Fruit fly (Drosophila melanogaster) whole organism, embryonic: ENCODE results near the gene CG14330.
"Not testable (repeated sequence)": the region's sequence is repeated elsewhere in the genome, so short reads cannot be mapped to it uniquely, and the experiment has no call there.

ENCODE experiments used
- Ada2b ChIP-seq: fragments of 200-800 bp; sonication (Bioruptor generic); IDR thresholded peaks from 2 replicates; pipeline ENCODE4 v1.3.6; 2022; ENCODE audit warnings: missing biosample characterization, missing genetic modification characterization
- Adf1 ChIP-seq: fragments of 200-800 bp; sonication (Bioruptor generic); IDR thresholded peaks from 2 replicates; pipeline ENCODE4 v1.3.6; 2022; ENCODE audit warnings: missing biosample characterization, missing genetic modification characterization
- Bteb2 ChIP-seq: fragments of 200-800 bp; sonication (Bioruptor generic); optimal IDR thresholded peaks from 2 replicates; lab custom pipeline; 2016; ENCODE audit warnings: missing biosample characterization, missing genetic modification characterization
- CG10431 ChIP-seq: fragments of 200-800 bp; sonication (Bioruptor generic); optimal IDR thresholded peaks from 3 replicates; lab custom pipeline; 2018; ENCODE audit warnings: missing biosample characterization, mild to moderate bottlenecking, missing genetic modification characterization
- CG10654 ChIP-seq: fragments of 200-800 bp; sonication (Bioruptor generic); optimal IDR thresholded peaks from 2 replicates; lab custom pipeline; 2016; ENCODE audit warnings: missing biosample characterization, missing genetic modification characterization
- CG14710 ChIP-seq: fragments of 200-800 bp; sonication (Bioruptor generic); optimal IDR thresholded peaks from 3 replicates; lab custom pipeline; 2019; ENCODE audit warnings: missing biosample characterization, mild to moderate bottlenecking, missing genetic modification characterization, moderate library complexity
- CG15479 ChIP-seq: fragments of 200-800 bp; sonication (Bioruptor generic); optimal IDR thresholded peaks from 3 replicates; lab custom pipeline; 2019; ENCODE audit warnings: missing biosample characterization, mild to moderate bottlenecking, missing genetic modification characterization, moderate library complexity
- CG16813 ChIP-seq: fragments of 200-800 bp; sonication (Bioruptor generic); IDR thresholded peaks from 3 replicates; pipeline ENCODE4 v1.3.6; 2022; ENCODE audit warnings: missing biosample characterization, missing genetic modification characterization; ENCODE audit not compliant: partially characterized antibody
- CG2889 ChIP-seq: fragments of 200-800 bp; sonication (Bioruptor generic); IDR thresholded peaks from 3 replicates; pipeline ENCODE4 v1.3.6; 2022; ENCODE audit warnings: missing biosample characterization, missing genetic modification characterization
- CG3065 ChIP-seq: fragments of 200-800 bp; sonication (Bioruptor generic); optimal IDR thresholded peaks from 2 replicates; lab custom pipeline; 2016; ENCODE audit warnings: missing biosample characterization, missing genetic modification characterization
- CG3281 ChIP-seq: fragments of 200-800 bp; sonication (Bioruptor generic); optimal IDR thresholded peaks from 3 replicates; lab custom pipeline; 2017; ENCODE audit warnings: missing biosample characterization, mild to moderate bottlenecking, missing genetic modification characterization
- CG34376 ChIP-seq: fragments of 200-800 bp; sonication (Bioruptor generic); optimal IDR thresholded peaks from 2 replicates; lab custom pipeline; 2018; ENCODE audit warnings: missing biosample characterization, mild to moderate bottlenecking, missing genetic modification characterization
- CG43689 ChIP-seq: fragments of 200-800 bp; sonication (Bioruptor generic); IDR thresholded peaks from 2 replicates; pipeline ENCODE4 v1.3.6; 2022; ENCODE audit warnings: missing biosample characterization, missing genetic modification characterization
- CG4424 ChIP-seq: fragments of 200-800 bp; sonication (Bioruptor generic); optimal IDR thresholded peaks from 3 replicates; lab custom pipeline; 2016; ENCODE audit warnings: missing biosample characterization, missing genetic modification characterization
- CG6683 ChIP-seq: fragments of 200-800 bp; sonication (Bioruptor generic); optimal IDR thresholded peaks from 2 replicates; lab custom pipeline; 2017; ENCODE audit warnings: missing biosample characterization, mild to moderate bottlenecking, missing genetic modification characterization, missing genetic modification reagents
- CG9609 ChIP-seq: fragments of 200-800 bp; sonication (Bioruptor generic); optimal IDR thresholded peaks from 3 replicates; lab custom pipeline; 2016; ENCODE audit warnings: missing biosample characterization, missing genetic modification characterization
- Dbx ChIP-seq: fragments of 200-800 bp; sonication (Bioruptor generic); IDR thresholded peaks from 3 replicates; pipeline ENCODE4 v1.3.6; 2022; ENCODE audit warnings: missing biosample characterization, missing genetic modification characterization
- Deaf1 ChIP-seq: fragments of 200-800 bp; optimal IDR thresholded peaks from 3 replicates; lab custom pipeline; 2019; ENCODE audit warnings: missing biosample characterization, mild to moderate bottlenecking, missing genetic modification characterization, moderate library complexity
- Drgx ChIP-seq: fragments of 200-800 bp; sonication (Bioruptor generic); IDR thresholded peaks from 2 replicates; pipeline ENCODE4 v1.3.6; 2022; ENCODE audit warnings: missing biosample characterization, missing genetic modification characterization
- Ets65A ChIP-seq: fragments of 200-800 bp; sonication (Bioruptor generic); peaks from one replicate; lab custom pipeline; 2016; ENCODE audit warnings: missing biosample characterization, missing genetic modification characterization
- Gsc ChIP-seq: fragments of 200-800 bp; sonication (Bioruptor generic); IDR thresholded peaks from 2 replicates; pipeline ENCODE4 v1.3.6; 2022; ENCODE audit warnings: missing biosample characterization, missing genetic modification characterization
- Opbp ChIP-seq: fragments of 200-800 bp; sonication (Bioruptor generic); IDR thresholded peaks from 3 replicates; pipeline ENCODE4 v1.3.6; 2022; ENCODE audit warnings: missing biosample characterization, missing genetic modification characterization; ENCODE audit not compliant: partially characterized antibody
- Six4 ChIP-seq: fragments of 200-800 bp; sonication (Bioruptor generic); optimal IDR thresholded peaks from 2 replicates; lab custom pipeline; 2016; ENCODE audit warnings: missing biosample characterization, missing genetic modification characterization
- abd-A ChIP-seq: fragments of 200-800 bp; sonication (Bioruptor generic); optimal IDR thresholded peaks from 3 replicates; lab custom pipeline; 2019; ENCODE audit warnings: missing biosample characterization, mild to moderate bottlenecking, missing genetic modification characterization, moderate library complexity
- bcd ChIP-seq: fragments of 200-800 bp; sonication (Bioruptor generic); optimal IDR thresholded peaks from 2 replicates; lab custom pipeline; 2017; ENCODE audit warnings: missing biosample characterization, mild to moderate bottlenecking, missing genetic modification characterization
- bigmax ChIP-seq: fragments of 200-800 bp; sonication (Bioruptor generic); optimal IDR thresholded peaks from 2 replicates; lab custom pipeline; 2018; ENCODE audit warnings: missing biosample characterization, mild to moderate bottlenecking, missing genetic modification characterization
- bowl ChIP-seq: fragments of 200-800 bp; sonication (Bioruptor generic); IDR thresholded peaks from 2 replicates; pipeline ENCODE4 v1.3.6; 2022; ENCODE audit warnings: missing biosample characterization, missing genetic modification characterization
- br ChIP-seq: fragments of >200 bp; optimal IDR thresholded peaks from 2 replicates; lab custom pipeline; 2017
- bsh ChIP-seq, 2 experiments: fragments of 200-800 bp; sonication (Bioruptor generic); optimal IDR thresholded peaks; 2 replicates each; lab custom pipeline; 2017 to 2018; ENCODE audit warnings: mild to moderate bottlenecking in 2 of 2, missing biosample characterization in 2 of 2, missing genetic modification characterization in 2 of 2, moderate library complexity in 1 of 2
- cato ChIP-seq: fragments of 200-800 bp; sonication (Bioruptor generic); optimal IDR thresholded peaks from 2 replicates; lab custom pipeline; 2016; ENCODE audit warnings: missing biosample characterization, missing genetic modification characterization, borderline replicate concordance
- chinmo ChIP-seq: fragments of 200-800 bp; sonication (Bioruptor generic); IDR thresholded peaks from 4 replicates; pipeline ENCODE4 v1.3.6; 2022; ENCODE audit warnings: missing biosample characterization, missing genetic modification characterization; ENCODE audit not compliant: partially characterized antibody
- croc ChIP-seq: fragments of 200-800 bp; sonication (Bioruptor generic); conservative IDR thresholded peaks from 3 replicates; pipeline ENCODE4 v1.3.6; 2022; ENCODE audit warnings: missing biosample characterization, missing genetic modification characterization
- da ChIP-seq: fragments of 200-800 bp; sonication (Bioruptor generic); optimal IDR thresholded peaks from 2 replicates; lab custom pipeline; 2016; ENCODE audit warnings: missing biosample characterization, missing genetic modification characterization
- dmrt11E ChIP-seq: fragments of 200-800 bp; sonication (Bioruptor generic); optimal IDR thresholded peaks from 3 replicates; lab custom pipeline; 2018; ENCODE audit warnings: missing biosample characterization, mild to moderate bottlenecking, missing genetic modification characterization, moderate library complexity
- esg ChIP-seq: fragments of 200-800 bp; sonication (Bioruptor generic); conservative IDR thresholded peaks from 2 replicates; pipeline ENCODE4 v1.3.6; 2022; ENCODE audit warnings: missing biosample characterization, missing genetic modification characterization
- eve ChIP-seq, 2 experiments: fragments of >200 bp; optimal IDR thresholded peaks; 2 replicates each; lab custom pipeline; 2017; ENCODE audit warnings: missing biosample characterization in 2 of 2, missing genetic modification characterization in 2 of 2
- ewg ChIP-seq: fragments of 200-800 bp; sonication (Bioruptor generic); optimal IDR thresholded peaks from 3 replicates; lab custom pipeline; 2017; ENCODE audit warnings: mild to moderate bottlenecking, missing biosample characterization, missing genetic modification reagents, missing genetic modification characterization
- exex ChIP-seq: fragments of 200-800 bp; sonication (Bioruptor generic); optimal IDR thresholded peaks from 4 replicates; lab custom pipeline; 2018; ENCODE audit warnings: missing biosample characterization, mild to moderate bottlenecking, missing genetic modification characterization, moderate library complexity
- fru ChIP-seq: fragments of >200 bp; optimal IDR thresholded peaks from 2 replicates; lab custom pipeline; 2017
- lmd ChIP-seq: fragments of 200-800 bp; sonication (Bioruptor generic); IDR thresholded peaks from 2 replicates; pipeline ENCODE4 v1.3.6; 2022; ENCODE audit warnings: missing biosample characterization, missing genetic modification characterization
- ro ChIP-seq: fragments of 200-800 bp; sonication (Bioruptor generic); IDR thresholded peaks from 2 replicates; pipeline ENCODE4 v1.3.6; 2022; ENCODE audit warnings: missing biosample characterization, missing genetic modification characterization
- row ChIP-seq: fragments of 200-800 bp; sonication (Bioruptor generic); IDR thresholded peaks from 3 replicates; pipeline ENCODE4 v1.3.6; 2022; ENCODE audit warnings: missing biosample characterization, missing genetic modification characterization
- scrt ChIP-seq: fragments of 200-800 bp; sonication (Bioruptor generic); optimal IDR thresholded peaks from 2 replicates; lab custom pipeline; 2018; ENCODE audit warnings: missing biosample characterization, mild to moderate bottlenecking, missing genetic modification characterization, moderate library complexity
- sens-2 ChIP-seq: fragments of 200-800 bp; sonication (Bioruptor generic); IDR thresholded peaks from 2 replicates; pipeline ENCODE4 v1.3.6; 2022; ENCODE audit warnings: missing biosample characterization, missing genetic modification characterization
- slbo ChIP-seq: fragments of 200-800 bp; sonication (Bioruptor generic); IDR thresholded peaks from 2 replicates; pipeline ENCODE4 v1.3.6; 2022; ENCODE audit warnings: missing biosample characterization, missing genetic modification characterization
- tgo ChIP-seq: fragments of 200-800 bp; sonication (Bioruptor generic); IDR thresholded peaks from 3 replicates; pipeline ENCODE4 v1.3.6; 2022; ENCODE audit warnings: missing biosample characterization, missing genetic modification characterization
- vnd ChIP-seq: fragments of 200-800 bp; sonication (Bioruptor generic); IDR thresholded peaks from 3 replicates; pipeline ENCODE4 v1.3.6; 2022; ENCODE audit warnings: missing biosample characterization, missing genetic modification characterization; ENCODE audit not compliant: partially characterized antibody
- zen ChIP-seq: fragments of 200-800 bp; sonication (Bioruptor generic); optimal IDR thresholded peaks from 3 replicates; lab custom pipeline; 2018; ENCODE audit warnings: missing biosample characterization, mild to moderate bottlenecking, missing genetic modification characterization, moderate library complexity

CG14330 gene

dm6 chr3R:17456676-17457075 is at the start of gene CG14330:
CG14330 (minus strand) TSS chr3R:17456776.
- TF ChIP-seq CG15479 (GFP tag; lab: Kevin White, UChicago); da; sens-2 (GFP tag; lab: Robert Waterston, UW): not testable (repeated sequence)

dm6 chr3R:17505599-17505998 is 49.0 kb upstream of the CG14330 start, which contains the start of gene Dscam3:
Dscam3 (minus strand) TSS chr3R:17505667.
- TF ChIP-seq fru (lab: Kevin White, UChicago) (no peak), CG6683 (GFP tag; lab: Kevin White, UChicago) (no peak), Six4 (GFP tag; lab: Kevin White, UChicago) (no peak), Ada2b (no peak), ewg (GFP tag; lab: Kevin White, UChicago) (peak; percentile 33), bcd (GFP tag; lab: Kevin White, UChicago) (no peak), Deaf1 (tag; lab: Kevin White, UChicago) (peak; percentile 43), vnd (GFP tag; lab: Robert Waterston, UW) (no peak), CG4424 (GFP tag; lab: Kevin White, UChicago) (no peak), eve (GFP tag; optimal IDR thresholded peaks at IDR 0.05; lab: Kevin White, UChicago) (no peak), Bteb2 (no peak), chinmo (GFP tag; lab: Robert Waterston, UW) (0 out of 4 replicates have a peak, but pooled peaks have one; percentile 37), scrt (GFP tag; lab: Kevin White, UChicago) (peak; percentile 83), exex (tag; lab: Kevin White, UChicago) (no peak), br (no peak), CG14710 (no peak), CG34376 (GFP tag; lab: Kevin White, UChicago) (no peak), CG3065 (no peak), CG9609 (GFP tag; lab: Kevin White, UChicago) (no peak), abd-A (tag; lab: Kevin White, UChicago) (peak; percentile 87), esg (no peak), tgo (GFP tag; lab: Robert Waterston, UW) (no peak), Dbx (GFP tag; lab: Robert Waterston, UW) (peak; percentile 26; the same call in 1 of the 3 replicates), Ets65A (peak; percentile 30), Adf1 (GFP tag; lab: Robert Waterston, UW) (peak; percentile 92), Opbp (no peak)
- TF ChIP-seq, all 482 proteins: peak for 8

- TF ChIP-seq Drgx (GFP tag; lab: Robert Waterston, UW) = 0 out of 2 replicates have a peak, but pooled peaks have one; percentile 12
- 0 out of 3 replicates have a peak, but pooled peaks have one; percentile 12 for TF ChIP-seq row (GFP tag; lab: Robert Waterston, UW)
- no peak for TF ChIP-seq CG10654 (GFP tag; lab: Kevin White, UChicago)
These were observed 46.3 kb upstream of the CG14330 start for dm6 chr3R:17502862-17503261.

- no peak for TF ChIP-seq bowl (GFP tag; lab: Robert Waterston, UW)
- 0 out of 2 replicates have a peak, but pooled peaks have one; percentile 3 for TF ChIP-seq lmd (GFP tag; lab: Robert Waterston, UW)
- peak in 1 of 2 experiments; percentile 10 for TF ChIP-seq bsh (GFP tag; optimal IDR thresholded peaks at IDR 0.05; lab: Kevin White, UChicago)
- TF ChIP-seq slbo (GFP tag; lab: Robert Waterston, UW) = no peak
- no peak for TF ChIP-seq dmrt11E (tag; lab: Kevin White, UChicago)
- no peak for TF ChIP-seq bigmax (GFP tag; lab: Kevin White, UChicago)
- TF ChIP-seq CG10431 = no peak
- TF ChIP-seq CG43689 (GFP tag; lab: Robert Waterston, UW) = no peak
- TF ChIP-seq CG3281 = no peak
- peak; percentile 68 for TF ChIP-seq Ets65A
- no peak for TF ChIP-seq CG16813 (GFP tag; lab: Robert Waterston, UW)
- TF ChIP-seq ro (GFP tag; lab: Robert Waterston, UW) = no peak
- no peak for TF ChIP-seq CG2889 (GFP tag; lab: Robert Waterston, UW)
- TF ChIP-seq da = no peak
- no peak for TF ChIP-seq Gsc (GFP tag; lab: Robert Waterston, UW)
- TF ChIP-seq croc (GFP tag; lab: Robert Waterston, UW) = no peak
- TF ChIP-seq cato (GFP tag; lab: Kevin White, UChicago) = no peak
- no peak for TF ChIP-seq zen
These were observed 44.5 kb upstream of the CG14330 start for dm6 chr3R:17501108-17501507.
